Fruit fly (Drosophila melanogaster) whole organism, adult: Measurements from ENCODE around the gene SmydA-3.

Source experiments
- CG33017 ChIP-seq: fragments of 200-800 bp; sonication (Bioruptor generic); optimal IDR thresholded peaks from 2 replicates; lab custom pipeline; 2018; ENCODE audit warnings: missing biosample characterization, mild to moderate bottlenecking, missing genetic modification characterization, moderate library complexity
- CG7101 ChIP-seq: fragments of 200-800 bp; sonication (Bioruptor generic); optimal IDR thresholded peaks from 2 replicates; lab custom pipeline; 2018; ENCODE audit warnings: missing biosample characterization, mild to moderate bottlenecking, missing genetic modification characterization, moderate library complexity
- Hr96 ChIP-seq: fragments of 200-800 bp; sonication (Bioruptor generic); optimal IDR thresholded peaks from 2 replicates; lab custom pipeline; 2016; ENCODE audit warnings: missing biosample characterization, missing genetic modification characterization
- cnc ChIP-seq, 2 experiments: fragments of >200 bp; optimal IDR thresholded peaks; 2 replicates each; lab custom pipeline; 2017
- tj ChIP-seq: fragments of 200-800 bp; sonication (Bioruptor generic); optimal IDR thresholded peaks from 3 replicates; lab custom pipeline; 2017; ENCODE audit warnings: missing biosample characterization, mild to moderate bottlenecking, missing genetic modification characterization, moderate library complexity

DNA sequence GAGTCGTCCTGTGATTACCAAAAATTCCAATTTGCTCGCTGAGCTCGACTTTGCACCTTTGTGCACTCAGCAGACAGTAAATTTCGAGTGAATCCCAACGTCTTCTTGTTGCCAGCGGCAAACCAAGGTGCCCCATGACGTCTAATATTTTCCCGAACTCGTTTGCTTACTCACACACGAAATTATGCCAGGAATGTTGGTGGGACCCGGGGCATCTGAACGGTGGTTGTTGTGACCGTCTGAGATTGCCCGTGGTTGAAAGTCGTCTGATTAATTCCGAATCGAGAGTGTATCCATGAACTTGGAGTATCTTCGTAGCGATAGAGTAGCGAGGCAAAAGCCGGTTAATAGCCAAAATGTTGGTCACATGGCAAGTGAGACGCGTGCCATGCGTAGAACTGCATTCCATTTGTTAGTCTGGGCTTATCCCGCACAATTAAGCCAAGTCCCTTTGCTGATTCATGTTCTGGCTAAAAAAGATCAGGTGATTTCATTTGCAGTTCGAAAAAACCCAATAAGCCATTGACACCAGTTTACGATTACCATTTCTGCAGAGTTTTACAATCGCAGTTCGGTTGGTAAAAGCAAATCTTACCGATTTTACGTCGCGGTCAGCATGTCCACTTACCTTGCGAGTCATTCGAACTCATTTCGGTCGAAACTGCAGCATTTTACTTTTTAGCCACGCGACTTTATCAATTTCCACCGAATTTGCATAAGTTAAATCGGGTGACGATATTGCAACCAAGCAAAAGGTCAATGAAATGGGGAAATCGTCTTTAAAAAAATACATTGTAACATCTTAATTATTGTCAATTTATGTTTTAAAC is 47.8 kb upstream of the SmydA-3 start:
- TF ChIP-seq cnc (optimal IDR thresholded peaks at IDR 0.05; lab: Kevin White, UChicago) (no peak), CG33017 (tag; lab: Kevin White, UChicago) (no peak), tj (GFP tag; lab: Kevin White, UChicago) (peak; percentile 97), Hr96 (no peak), CG7101 (tag; lab: Kevin White, UChicago) (no peak)
